Fruit fly (Drosophila melanogaster) whole organism, pupa: ENCODE results near the gene Peritrophin-15b.

Experiments used
- CG12605 ChIP-seq: fragments of 200-800 bp; sonication (Bioruptor generic); IDR thresholded peaks from 2 replicates; pipeline ENCODE4 v1.3.6; 2022; ENCODE audit warnings: missing biosample characterization, missing genetic modification characterization
- CG13204 ChIP-seq: fragments of 200-800 bp; sonication (Bioruptor generic); optimal IDR thresholded peaks from 2 replicates; lab custom pipeline; 2018; ENCODE audit warnings: missing biosample characterization, mild to moderate bottlenecking, missing genetic modification characterization, moderate library complexity
- CG15710 ChIP-seq: fragments of 200-800 bp; sonication (Bioruptor generic); optimal IDR thresholded peaks from 2 replicates; lab custom pipeline; 2018; ENCODE audit warnings: missing biosample characterization, mild to moderate bottlenecking, missing genetic modification characterization, moderate library complexity
- CG17806 ChIP-seq: fragments of 200-800 bp; sonication (Bioruptor generic); optimal IDR thresholded peaks from 2 replicates; lab custom pipeline; 2018; ENCODE audit warnings: missing biosample characterization, mild to moderate bottlenecking, missing genetic modification characterization, moderate library complexity
- CG32121 ChIP-seq: fragments of 200-800 bp; sonication (Bioruptor generic); IDR thresholded peaks from 2 replicates; pipeline ENCODE4 v1.3.6; 2022; ENCODE audit warnings: missing biosample characterization, missing genetic modification characterization
- CG34367 ChIP-seq: fragments of 200-800 bp; sonication (Bioruptor generic); optimal IDR thresholded peaks from 2 replicates; lab custom pipeline; 2018; ENCODE audit warnings: missing biosample characterization, mild to moderate bottlenecking, missing genetic modification characterization
- CG8159 ChIP-seq: fragments of 200-800 bp; sonication (Bioruptor generic); optimal IDR thresholded peaks from 3 replicates; lab custom pipeline; 2018; ENCODE audit warnings: missing biosample characterization, mild to moderate bottlenecking, missing genetic modification characterization, moderate library complexity
- CG9948 ChIP-seq: fragments of 200-800 bp; sonication (Bioruptor generic); optimal IDR thresholded peaks from 2 replicates; lab custom pipeline; 2018; ENCODE audit warnings: missing biosample characterization, mild to moderate bottlenecking, missing genetic modification characterization, moderate library complexity
- D1 ChIP-seq: fragments of 200-800 bp; sonication (Bioruptor generic); optimal IDR thresholded peaks from 2 replicates; lab custom pipeline; 2018; ENCODE audit warnings: missing biosample characterization, mild to moderate bottlenecking, missing genetic modification characterization, moderate library complexity
- EcR ChIP-seq: fragments of 200-800 bp; sonication (Bioruptor generic); optimal IDR thresholded peaks from 3 replicates; lab custom pipeline; 2019; ENCODE audit warnings: missing biosample characterization, missing genetic modification characterization, mild to moderate bottlenecking, moderate library complexity, missing genetic modification reagents
- Ets98B ChIP-seq: fragments of 200-800 bp; sonication (Bioruptor generic); IDR thresholded peaks from 2 replicates; pipeline ENCODE4 v1.3.6; 2022; ENCODE audit warnings: missing biosample characterization, missing genetic modification characterization
- Snoo ChIP-seq: fragments of 200-800 bp; sonication (Bioruptor generic); optimal IDR thresholded peaks from 3 replicates; lab custom pipeline; 2017; ENCODE audit warnings: missing biosample characterization, mild to moderate bottlenecking, missing genetic modification characterization, inconsistent platforms
- gl ChIP-seq: fragments of 200-800 bp; sonication (Bioruptor generic); optimal IDR thresholded peaks from 2 replicates; lab custom pipeline; 2018; ENCODE audit warnings: missing biosample characterization, mild to moderate bottlenecking, missing genetic modification characterization
- rn ChIP-seq: fragments of 200-800 bp; sonication (Bioruptor generic); IDR thresholded peaks from 2 replicates; pipeline ENCODE4 v1.3.6; 2022; ENCODE audit warnings: missing biosample characterization, missing genetic modification characterization

- no peak for TF ChIP-seq rn (GFP tag; lab: Robert Waterston, UW)
- TF ChIP-seq CG9948 (tag; lab: Kevin White, UChicago): no peak
- no peak for TF ChIP-seq Ets98B (GFP tag; lab: Robert Waterston, UW)
- TF ChIP-seq CG17806 (tag; lab: Kevin White, UChicago): no peak
- TF ChIP-seq Snoo: no peak
- 0 out of 2 replicates have a peak, but pooled peaks have one; percentile 18 for TF ChIP-seq CG12605 (GFP tag; lab: Robert Waterston, UW)
- TF ChIP-seq D1 (tag; lab: Kevin White, UChicago): no peak
- peak; percentile 75 for TF ChIP-seq CG13204 (GFP tag; lab: Kevin White, UChicago)
- no peak for TF ChIP-seq CG8159 (tag; lab: Kevin White, UChicago)
- TF ChIP-seq CG32121 (GFP tag; lab: Robert Waterston, UW): no peak
- no peak for TF ChIP-seq CG34367
- TF ChIP-seq EcR (GFP tag; lab: Kevin White, UChicago): peak; percentile 94
- TF ChIP-seq gl (tag; lab: Kevin White, UChicago): peak; percentile 58
- TF ChIP-seq CG15710 (tag; lab: Kevin White, UChicago): peak; percentile 28
These were observed 24.7 kb upstream of the Peritrophin-15b start for dm6 chr2L:8419382-8419940.
